Worm (Caenorhabditis elegans) whole organism, young adult: ENCODE results near the gene nstp-10.

Experiments
- F49E8.2 ChIP-seq: sonication (generic microtip); optimal IDR thresholded peaks from 3 replicates; lab custom pipeline; 2017; ENCODE audit warnings: missing genetic modification characterization, mild to moderate bottlenecking, missing compliant biosample characterization, antibody characterized with exemption, moderate library complexity; ENCODE audit not compliant: insufficient read depth
- K12H6.12 ChIP-seq: fragments of 200-800 bp; sonication (Bioruptor generic); optimal IDR thresholded peaks from 2 replicates; lab custom pipeline; 2018; ENCODE audit warnings: mild to moderate bottlenecking, missing genetic modification characterization, missing compliant biosample characterization
- T26A5.8 ChIP-seq: sonication (generic microtip); optimal IDR thresholded peaks from 2 replicates; lab custom pipeline; 2016; ENCODE audit warnings: missing genetic modification characterization, missing compliant biosample characterization
- ama-1 ChIP-seq, 3 experiments: fragments of 150-350 bp in 1 of 3; sonication (generic microtip) in 2 of 3; optimal IDR thresholded peaks; 2 replicates each; lab custom pipeline; 2014 to 2018; ENCODE audit warnings: missing biosample characterization in 2 of 3, missing genetic modification characterization in 2 of 3, missing genetic modification reagents in 2 of 3
- aptf-3 ChIP-seq: fragments of 200-800 bp; sonication (Bioruptor generic); IDR thresholded peaks from 2 replicates; pipeline ENCODE4 v1.3.6; 2022; ENCODE audit warnings: missing genetic modification characterization, missing compliant biosample characterization
- lag-1 ChIP-seq: fragments of 200-800 bp; sonication (Bioruptor generic); IDR thresholded peaks from 2 replicates; pipeline ENCODE4 v1.3.6; 2022; ENCODE audit warnings: missing genetic modification reagents, missing genetic modification characterization, missing compliant biosample characterization
- mel-28 ChIP-seq: sonication (generic microtip); optimal IDR thresholded peaks from 2 replicates; lab custom pipeline; 2016; ENCODE audit warnings: borderline replicate concordance, mild to moderate bottlenecking, missing genetic modification characterization, missing compliant biosample characterization
- mxl-1 ChIP-seq: sonication (generic microtip); optimal IDR thresholded peaks from 2 replicates; lab custom pipeline; 2016; ENCODE audit warnings: missing genetic modification characterization, missing compliant biosample characterization
- nfyb-1 ChIP-seq: fragments of 200-800 bp; sonication (Bioruptor generic); IDR thresholded peaks from 2 replicates; pipeline ENCODE4 v1.3.6; 2022; ENCODE audit warnings: missing genetic modification reagents, missing genetic modification characterization, missing compliant biosample characterization

- TF ChIP-seq ama-1 (optimal IDR thresholded peaks at IDR 0.05; lab: Kevin White, UChicago) (no peak), ama-1 (GFP tag; optimal IDR thresholded peaks at IDR 0.05; lab: Kevin White, UChicago) (no peak), mel-28 (tag; lab: Kevin White, UChicago) (no peak), mxl-1 (tag; lab: Kevin White, UChicago) (no peak), lag-1 (GFP tag; lab: Robert Waterston, UW) (no peak), T26A5.8 (tag; lab: Kevin White, UChicago) (no peak), nfyb-1 (GFP tag; lab: Robert Waterston, UW) (no peak), K12H6.12 (tag; lab: Kevin White, UChicago) (no peak), aptf-3 (no peak), F49E8.2 (no peak)
Observed at ce11 chrV:9582594-9583322, 33.1 kb upstream of the nstp-10 start, which contains the start of gene rtfo-1.
